Fruit fly (Drosophila melanogaster) whole organism, adult: ENCODE data around the gene Syt1.
A peak's percentile ranks its signal among the peaks of the same experiment; 100 is the strongest.

Experiments used
- CG12768 ChIP-seq: fragments of 200-800 bp; sonication (Bioruptor generic); optimal IDR thresholded peaks from 2 replicates; lab custom pipeline; 2017; ENCODE audit warnings: missing biosample characterization, missing genetic modification characterization, mild to moderate bottlenecking, moderate library complexity, missing genetic modification reagents
- CG14711 ChIP-seq: fragments of 200-800 bp; sonication (Bioruptor generic); optimal IDR thresholded peaks from 2 replicates; lab custom pipeline; 2018; ENCODE audit warnings: missing biosample characterization, mild to moderate bottlenecking, missing genetic modification characterization, moderate library complexity
- CG1620 ChIP-seq: fragments of 200-800 bp; sonication (Bioruptor generic); optimal IDR thresholded peaks from 2 replicates; lab custom pipeline; 2016; ENCODE audit warnings: missing biosample characterization, missing genetic modification characterization
- CG33017 ChIP-seq: fragments of 200-800 bp; sonication (Bioruptor generic); optimal IDR thresholded peaks from 2 replicates; lab custom pipeline; 2018; ENCODE audit warnings: missing biosample characterization, mild to moderate bottlenecking, missing genetic modification characterization, moderate library complexity
- CG5204 ChIP-seq: fragments of 200-800 bp; sonication (Bioruptor generic); optimal IDR thresholded peaks from 2 replicates; lab custom pipeline; 2016; ENCODE audit warnings: missing biosample characterization, missing genetic modification characterization
- CG7101 ChIP-seq: fragments of 200-800 bp; sonication (Bioruptor generic); optimal IDR thresholded peaks from 2 replicates; lab custom pipeline; 2018; ENCODE audit warnings: missing biosample characterization, mild to moderate bottlenecking, missing genetic modification characterization, moderate library complexity
- Clk ChIP-seq: fragments of 200-800 bp; sonication (Bioruptor generic); optimal IDR thresholded peaks from 2 replicates; lab custom pipeline; 2017; ENCODE audit warnings: missing biosample characterization, missing genetic modification characterization
- Crg-1 ChIP-seq: fragments of 200-800 bp; sonication (Bioruptor generic); optimal IDR thresholded peaks from 2 replicates; lab custom pipeline; 2016; ENCODE audit warnings: missing biosample characterization, missing genetic modification characterization
- cnc ChIP-seq, 2 experiments: fragments of >200 bp; optimal IDR thresholded peaks; 2 replicates each; lab custom pipeline; 2017
- kay ChIP-seq: fragments of 200-800 bp; sonication (Bioruptor generic); peaks from one replicate; lab custom pipeline; 2016; ENCODE audit warnings: missing biosample characterization, missing genetic modification characterization, borderline replicate concordance
- ovo ChIP-seq: fragments of 200-800 bp; sonication (Bioruptor generic); optimal IDR thresholded peaks from 2 replicates; lab custom pipeline; 2016; ENCODE audit warnings: missing biosample characterization, missing genetic modification characterization
- toe ChIP-seq: fragments of 200-800 bp; sonication (Bioruptor generic); optimal IDR thresholded peaks from 2 replicates; lab custom pipeline; 2016; ENCODE audit warnings: missing biosample characterization, missing genetic modification characterization

DNA sequence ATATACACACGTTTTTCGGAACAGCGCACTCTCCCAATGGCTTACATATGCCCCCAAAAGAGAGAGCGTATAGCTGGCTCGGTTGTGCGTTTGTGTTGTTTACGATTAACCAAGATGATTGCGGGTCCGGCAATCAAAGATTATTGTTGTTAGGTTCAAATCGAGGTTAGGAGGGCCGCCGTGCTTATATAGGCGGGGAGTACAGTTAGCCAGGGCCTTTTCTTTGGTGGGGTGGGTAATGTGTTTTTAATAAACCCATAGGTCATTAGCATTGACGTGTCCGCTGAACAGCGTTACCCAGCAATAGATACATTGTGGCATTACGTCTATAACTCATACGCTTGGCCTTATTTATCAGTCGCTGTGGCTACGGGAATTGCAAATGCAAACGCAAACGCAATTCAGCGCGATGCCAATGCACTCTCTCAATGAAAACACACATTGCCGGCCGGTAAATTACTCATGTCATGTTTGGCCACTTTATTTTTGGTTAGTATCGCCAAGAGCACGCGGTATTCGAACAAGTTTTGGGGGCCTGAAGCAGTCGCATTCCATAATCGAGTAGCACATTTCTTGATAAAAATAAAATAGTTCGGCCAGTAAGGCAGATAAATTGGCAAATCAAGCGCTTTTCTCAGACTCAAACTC, 45.9 kb downstream of the Syt1 start:
- TF ChIP-seq toe (GFP tag; lab: Kevin White, UChicago) = no peak
- TF ChIP-seq CG5204 (GFP tag; lab: Kevin White, UChicago) = no peak
- TF ChIP-seq kay = no peak
- no peak for TF ChIP-seq cnc (optimal IDR thresholded peaks at IDR 0.05; lab: Kevin White, UChicago)
- peak; percentile 21 for TF ChIP-seq ovo
- TF ChIP-seq CG33017 (tag; lab: Kevin White, UChicago) = no peak
- TF ChIP-seq Clk = no peak
- no peak for TF ChIP-seq Crg-1 (GFP tag; lab: Kevin White, UChicago)
- no peak for TF ChIP-seq CG14711 (tag; lab: Kevin White, UChicago)
- TF ChIP-seq CG1620 (GFP tag; lab: Kevin White, UChicago) = no peak
- no peak for TF ChIP-seq CG12768 (GFP tag; lab: Kevin White, UChicago)
- no peak for TF ChIP-seq CG7101 (tag; lab: Kevin White, UChicago)
